Worm (Caenorhabditis elegans) whole organism, young adult: ENCODE results near the gene T21H3.1.

Source experiments
- B0019.2 ChIP-seq: fragments of 200-800 bp; sonication (Bioruptor generic); conservative IDR thresholded peaks from 2 replicates; pipeline ENCODE4 v1.3.6; 2022; ENCODE audit warnings: missing genetic modification reagents, missing genetic modification characterization, missing compliant biosample characterization
- B0035.1 ChIP-seq: sonication (generic microtip); optimal IDR thresholded peaks from 2 replicates; lab custom pipeline; 2016; ENCODE audit warnings: missing genetic modification characterization, mild to moderate bottlenecking, missing compliant biosample characterization, missing genotype, missing genetic modification reagents
- C06A6.2 ChIP-seq: fragments of 200-800 bp; sonication (Bioruptor generic); conservative IDR thresholded peaks from 2 replicates; pipeline ENCODE4 v1.3.6; 2022; ENCODE audit warnings: missing genetic modification characterization, missing compliant biosample characterization
- D2030.7 ChIP-seq: fragments of 200-800 bp; sonication (Bioruptor generic); IDR thresholded peaks from 2 replicates; pipeline ENCODE4 v1.3.6; 2022; ENCODE audit warnings: missing genetic modification reagents, missing genetic modification characterization, missing compliant biosample characterization
- F23B12.7 ChIP-seq: sonication (generic microtip); optimal IDR thresholded peaks from 2 replicates; lab custom pipeline; 2017; ENCODE audit warnings: missing genetic modification characterization, mild to moderate bottlenecking, missing compliant biosample characterization, antibody characterized with exemption, moderate library complexity; ENCODE audit not compliant: insufficient read depth
- F33H1.4 ChIP-seq: fragments of 200-800 bp; sonication (Bioruptor generic); IDR thresholded peaks from 2 replicates; pipeline ENCODE4 v1.3.6; 2022; ENCODE audit warnings: missing genetic modification reagents, missing genetic modification characterization, missing compliant biosample characterization
- F37B4.10 ChIP-seq: fragments of 200-800 bp; sonication (Bioruptor generic); IDR thresholded peaks from 2 replicates; pipeline ENCODE4 v1.3.6; 2022; ENCODE audit warnings: missing genetic modification characterization, missing compliant biosample characterization
- F52B5.7 ChIP-seq: sonication (generic microtip); optimal IDR thresholded peaks from 2 replicates; lab custom pipeline; 2016; ENCODE audit warnings: mild to moderate bottlenecking, missing genetic modification characterization, missing compliant biosample characterization
- T07F8.4 ChIP-seq: sonication (generic microtip); optimal IDR thresholded peaks from 2 replicates; lab custom pipeline; 2016; ENCODE audit warnings: mild to moderate bottlenecking, missing genetic modification characterization, moderate library complexity, missing compliant biosample characterization
- Y56A3A.18 ChIP-seq: fragments of 200-800 bp; sonication (Bioruptor generic); IDR thresholded peaks from 2 replicates; pipeline ENCODE4 v1.3.6; 2022; ENCODE audit warnings: missing genetic modification reagents, missing genetic modification characterization, missing compliant biosample characterization
- athp-1 ChIP-seq: sonication (generic microtip); optimal IDR thresholded peaks from 2 replicates; lab custom pipeline; 2017; ENCODE audit warnings: mild to moderate bottlenecking, missing genetic modification characterization, missing compliant biosample characterization
- ccch-3 ChIP-seq: fragments of 200-800 bp; sonication (Bioruptor generic); optimal IDR thresholded peaks from 2 replicates; lab custom pipeline; 2018; ENCODE audit warnings: mild to moderate bottlenecking, missing genetic modification characterization, missing compliant biosample characterization
- cebp-2 ChIP-seq: fragments of 200-800 bp; sonication (Bioruptor generic); IDR thresholded peaks from 2 replicates; pipeline ENCODE4 v1.3.6; 2022; ENCODE audit warnings: missing genetic modification characterization, missing compliant biosample characterization
- ceh-100 ChIP-seq: fragments of 200-800 bp; sonication (Bioruptor generic); IDR thresholded peaks from 2 replicates; pipeline ENCODE4 v1.3.6; 2022; ENCODE audit warnings: missing genetic modification reagents, missing genetic modification characterization, missing compliant biosample characterization
- chd-7 ChIP-seq: sonication (generic microtip); optimal IDR thresholded peaks from 2 replicates; lab custom pipeline; 2016; ENCODE audit warnings: mild to moderate bottlenecking, missing genetic modification characterization, moderate library complexity, missing compliant biosample characterization
- dox-1 ChIP-seq: fragments of 200-800 bp; sonication (Bioruptor generic); IDR thresholded peaks from 2 replicates; pipeline ENCODE4 v1.3.6; 2022; ENCODE audit warnings: missing genetic modification reagents, missing genetic modification characterization, missing compliant biosample characterization
- dpl-1 ChIP-seq: fragments of 150-350 bp; optimal IDR thresholded peaks from 2 replicates; lab custom pipeline; 2014; ENCODE audit warnings: missing biosample characterization, missing genetic modification reagents, missing genetic modification characterization
- egrh-3 ChIP-seq: fragments of 200-800 bp; sonication (Bioruptor generic); IDR thresholded peaks from 2 replicates; pipeline ENCODE4 v1.3.6; 2022; ENCODE audit warnings: missing genetic modification reagents, missing genetic modification characterization, missing compliant biosample characterization
- ekl-4 ChIP-seq: fragments of 200-800 bp; sonication (Bioruptor generic); IDR thresholded peaks from 2 replicates; pipeline ENCODE4 v1.3.6; 2022; ENCODE audit warnings: missing genetic modification reagents, missing genetic modification characterization, missing compliant biosample characterization
- ets-4 ChIP-seq: fragments of 200-800 bp; sonication (Bioruptor generic); optimal IDR thresholded peaks from 2 replicates; lab custom pipeline; 2018; ENCODE audit warnings: mild to moderate bottlenecking, missing genetic modification characterization, missing compliant biosample characterization
- gei-17 ChIP-seq: fragments of 200-800 bp; sonication (Bioruptor generic); optimal IDR thresholded peaks from 2 replicates; lab custom pipeline; 2018; ENCODE audit warnings: mild to moderate bottlenecking, missing genetic modification characterization, missing compliant biosample characterization
- hmg-1.2 ChIP-seq: fragments of 200-800 bp; sonication (Bioruptor generic); IDR thresholded peaks from 2 replicates; pipeline ENCODE4 v1.3.6; 2022; ENCODE audit warnings: missing genetic modification reagents, missing genetic modification characterization, missing compliant biosample characterization
- hsf-1 ChIP-seq: fragments of 200-800 bp; sonication (Bioruptor generic); IDR thresholded peaks from 2 replicates; pipeline ENCODE4 v1.3.6; 2022; ENCODE audit warnings: missing genetic modification reagents, missing genetic modification characterization, missing compliant biosample characterization
- let-526 ChIP-seq: fragments of 200-800 bp; sonication (Bioruptor generic); IDR thresholded peaks from 2 replicates; pipeline ENCODE4 v1.3.6; 2022; ENCODE audit warnings: missing genetic modification reagents, missing genetic modification characterization, missing compliant biosample characterization
- let-607 ChIP-seq, 2 experiments: fragments of 200-800 bp in 1 of 2; sonication (Bioruptor generic) in 1 of 2; sonication (generic microtip) in 1 of 2; optimal IDR thresholded peaks; 2 replicates each; lab custom pipeline; 2016 to 2018; ENCODE audit warnings: mild to moderate bottlenecking in 2 of 2, missing compliant biosample characterization in 2 of 2, missing genetic modification characterization in 2 of 2, moderate library complexity in 2 of 2, missing genotype in 1 of 2
- lin-26 ChIP-seq: fragments of 200-800 bp; sonication (Bioruptor generic); IDR thresholded peaks from 2 replicates; pipeline ENCODE4 v1.3.6; 2022; ENCODE audit warnings: missing genetic modification reagents, missing genetic modification characterization, missing compliant biosample characterization
- lin-40 ChIP-seq: sonication (generic microtip); optimal IDR thresholded peaks from 2 replicates; lab custom pipeline; 2016; ENCODE audit warnings: missing genetic modification characterization, mild to moderate bottlenecking, missing compliant biosample characterization, missing genotype, missing genetic modification reagents
- lir-1 ChIP-seq: fragments of 200-800 bp; sonication (Bioruptor generic); conservative IDR thresholded peaks from 2 replicates; pipeline ENCODE4 v1.3.6; 2022; ENCODE audit warnings: missing genetic modification reagents, missing genetic modification characterization, missing compliant biosample characterization
- madf-6 ChIP-seq: fragments of 200-800 bp; sonication (Bioruptor generic); IDR thresholded peaks from 2 replicates; pipeline ENCODE4 v1.3.6; 2022; ENCODE audit warnings: missing genetic modification reagents, missing genetic modification characterization, missing compliant biosample characterization
- mcd-1 ChIP-seq: fragments of 200-800 bp; sonication (Bioruptor generic); IDR thresholded peaks from 2 replicates; pipeline ENCODE4 v1.3.6; 2022; ENCODE audit warnings: missing genetic modification reagents, missing genetic modification characterization, missing compliant biosample characterization
- mel-28 ChIP-seq: sonication (generic microtip); optimal IDR thresholded peaks from 2 replicates; lab custom pipeline; 2016; ENCODE audit warnings: borderline replicate concordance, mild to moderate bottlenecking, missing genetic modification characterization, missing compliant biosample characterization
- mes-4 ChIP-seq: sonication (generic microtip); optimal IDR thresholded peaks from 2 replicates; lab custom pipeline; 2016; ENCODE audit warnings: missing genotype, missing genetic modification characterization, missing compliant biosample characterization
- nfya-2 ChIP-seq: fragments of 200-800 bp; sonication (Bioruptor generic); IDR thresholded peaks from 2 replicates; pipeline ENCODE4 v1.3.6; 2022; ENCODE audit warnings: missing genetic modification reagents, missing genetic modification characterization, missing compliant biosample characterization
- nfyb-1 ChIP-seq: fragments of 200-800 bp; sonication (Bioruptor generic); IDR thresholded peaks from 2 replicates; pipeline ENCODE4 v1.3.6; 2022; ENCODE audit warnings: missing genetic modification reagents, missing genetic modification characterization, missing compliant biosample characterization
- nhr-120 ChIP-seq: fragments of 200-800 bp; sonication (Bioruptor generic); IDR thresholded peaks from 2 replicates; pipeline ENCODE4 v1.3.6; 2022; ENCODE audit warnings: missing genetic modification characterization, missing compliant biosample characterization
- pbrm-1 ChIP-seq: fragments of 200-800 bp; sonication (Bioruptor generic); IDR thresholded peaks from 2 replicates; pipeline ENCODE4 v1.3.6; 2022; ENCODE audit warnings: missing genetic modification reagents, missing genetic modification characterization, missing compliant biosample characterization
- pha-4 ChIP-seq: fragments of 150-350 bp; sonication (generic microtip); optimal IDR thresholded peaks from 2 replicates; lab custom pipeline; 2014; ENCODE audit warnings: missing biosample characterization, missing genetic modification reagents, missing genetic modification characterization
- rcor-1 ChIP-seq: fragments of 200-800 bp; sonication (Bioruptor generic); IDR thresholded peaks from 2 replicates; pipeline ENCODE4 v1.3.6; 2022; ENCODE audit warnings: missing genetic modification reagents, missing genetic modification characterization, missing compliant biosample characterization
- repo-1 ChIP-seq: sonication (generic microtip); optimal IDR thresholded peaks from 2 replicates; lab custom pipeline; 2017; ENCODE audit warnings: mild to moderate bottlenecking, missing genetic modification characterization, missing compliant biosample characterization
- rpc-1 ChIP-seq, 2 experiments: fragments of 150-350 bp in 1 of 2; sonication (generic microtip) in 1 of 2; optimal IDR thresholded peaks; 2 replicates each; lab custom pipeline; 2014 to 2018; ENCODE audit warnings: missing biosample characterization in 1 of 2, missing genetic modification characterization in 1 of 2, missing genetic modification reagents in 1 of 2, missing genotype in 1 of 2
- snpc-1.1 ChIP-seq: sonication (generic microtip); optimal IDR thresholded peaks from 2 replicates; lab custom pipeline; 2017; ENCODE audit warnings: missing genetic modification characterization, mild to moderate bottlenecking, missing compliant biosample characterization, antibody characterized with exemption, moderate library complexity, missing genotype, missing genetic modification reagents; ENCODE audit not compliant: insufficient read depth
- snpc-1.3 ChIP-seq: sonication (generic microtip); optimal IDR thresholded peaks from 2 replicates; lab custom pipeline; 2017; ENCODE audit warnings: missing genetic modification characterization, mild to moderate bottlenecking, missing compliant biosample characterization, antibody characterized with exemption, moderate library complexity, missing genotype, missing genetic modification reagents; ENCODE audit not compliant: insufficient read depth
- snpc-4 ChIP-seq, 5 experiments: fragments of 150-350 bp in 1 of 5; sonication (generic microtip) in 4 of 5; optimal IDR thresholded peaks; 2 replicates each; lab custom pipeline; 2014 to 2018; ENCODE audit warnings: missing genetic modification characterization in 5 of 5, missing biosample characterization in 3 of 5, antibody characterized with exemption in 2 of 5, mild to moderate bottlenecking in 2 of 5, missing compliant biosample characterization in 2 of 5, missing genotype in 2 of 5, moderate library complexity in 2 of 5, missing genetic modification reagents in 1 of 5
- unc-130 ChIP-seq: sonication (generic microtip); optimal IDR thresholded peaks from 2 replicates; lab custom pipeline; 2016; ENCODE audit warnings: missing genetic modification reagents, missing genetic modification characterization, missing compliant biosample characterization
- xnd-1 ChIP-seq: sonication (generic microtip); optimal IDR thresholded peaks from 2 replicates; lab custom pipeline; 2016; ENCODE audit warnings: missing genotype, missing genetic modification reagents, missing genetic modification characterization, missing compliant biosample characterization
- ztf-26 ChIP-seq: sonication (generic microtip); optimal IDR thresholded peaks from 2 replicates; lab custom pipeline; 2017; ENCODE audit warnings: missing genetic modification characterization, missing compliant biosample characterization
- ztf-6 ChIP-seq: fragments of 200-800 bp; sonication (Bioruptor generic); IDR thresholded peaks from 2 replicates; pipeline ENCODE4 v1.3.6; 2022; ENCODE audit warnings: missing genetic modification reagents, missing genetic modification characterization, missing compliant biosample characterization

Gene T21H3.1

ce11 chrV:1152736-1153135 is 23.8 kb upstream of the T21H3.1 start (continued):
- TF ChIP-seq snpc-4 (GFP tag; optimal IDR thresholded peaks at IDR 0.05; lab: Kevin White, UChicago) = no peak
- TF ChIP-seq snpc-4 (tag; optimal IDR thresholded peaks at IDR 0.05; lab: Kevin White, UChicago) = peak in 2 of 4 experiments; percentile 28 to 48
- peak; percentile 36 for TF ChIP-seq dox-1 (GFP tag; lab: Robert Waterston, UW)
- TF ChIP-seq Y56A3A.18 (GFP tag; lab: Robert Waterston, UW) = no peak
- TF ChIP-seq gei-17 (GFP tag; lab: Kevin White, UChicago) = no peak
- no peak for TF ChIP-seq cebp-2
- peak; percentile 43 for TF ChIP-seq unc-130 (GFP tag; lab: Kevin White, UChicago)
- no peak for TF ChIP-seq rpc-1 (optimal IDR thresholded peaks at IDR 0.05; lab: Kevin White, UChicago)
- no peak for TF ChIP-seq rpc-1 (tag; optimal IDR thresholded peaks at IDR 0.05; lab: Kevin White, UChicago)
- no peak for TF ChIP-seq nhr-120 (GFP tag; lab: Robert Waterston, UW)
- TF ChIP-seq mel-28 = no peak
- TF ChIP-seq lin-26 (GFP tag; lab: Robert Waterston, UW) = no peak
- no peak for TF ChIP-seq lir-1 (GFP tag; lab: Robert Waterston, UW)
- no peak for TF ChIP-seq ets-4
- peak; percentile 71 for TF ChIP-seq hsf-1 (GFP tag; lab: Robert Waterston, UW)
- TF ChIP-seq mes-4 (tag; lab: Kevin White, UChicago) = no peak
- no peak for TF ChIP-seq ztf-26
- TF ChIP-seq chd-7 = no peak
- no peak for TF ChIP-seq C06A6.2
- no peak for TF ChIP-seq F37B4.10
- no peak for TF ChIP-seq nfya-2
- no peak for TF ChIP-seq ccch-3 (GFP tag; lab: Kevin White, UChicago)
- peak; percentile 37; the same call in 1 of the 2 replicates for TF ChIP-seq hmg-1.2
- TF ChIP-seq repo-1 (tag; lab: Kevin White, UChicago) = no peak
- no peak for TF ChIP-seq let-607 (tag; optimal IDR thresholded peaks at IDR 0.05; lab: Kevin White, UChicago)
- no peak for TF ChIP-seq pha-4
- 0 out of 2 replicates have a peak, but pooled peaks have one; percentile 17 for TF ChIP-seq nfyb-1 (GFP tag; lab: Robert Waterston, UW)
- TF ChIP-seq madf-6 (GFP tag; lab: Robert Waterston, UW) = peak; percentile 96
- no peak for TF ChIP-seq T07F8.4
- peak; percentile 92 for TF ChIP-seq xnd-1 (tag; lab: Kevin White, UChicago)
- TF ChIP-seq lin-40 (tag; lab: Kevin White, UChicago) = no peak
- TF ChIP-seq rcor-1 = peak; percentile 40; the same call in 1 of the 2 replicates
- 0 out of 2 replicates have a peak, but pooled peaks have one; percentile 48 for TF ChIP-seq ekl-4
- TF ChIP-seq B0019.2 = peak; percentile 46; the same call in 1 of the 2 replicates
- no peak for TF ChIP-seq F52B5.7 (tag; lab: Kevin White, UChicago)
- TF ChIP-seq ztf-6 (GFP tag; lab: Robert Waterston, UW) = no peak
- TF ChIP-seq B0035.1 = no peak
- TF ChIP-seq F33H1.4 = peak; percentile 95
- TF ChIP-seq pbrm-1 (GFP tag; lab: Robert Waterston, UW) = 0 out of 2 replicates have a peak, but pooled peaks have one; percentile 26
- peak; percentile 93 for TF ChIP-seq D2030.7 (GFP tag; lab: Robert Waterston, UW)
- TF ChIP-seq snpc-1.1 (tag; lab: Kevin White, UChicago) = peak; percentile 34
- no peak for TF ChIP-seq let-526
- peak; percentile 63 for TF ChIP-seq dpl-1 (GFP tag; lab: Kevin White, UChicago)
- TF ChIP-seq snpc-1.3 (tag; lab: Kevin White, UChicago) = peak; percentile 15
- TF ChIP-seq mcd-1 (GFP tag; lab: Robert Waterston, UW) = peak; percentile 57; the same call in 1 of the 2 replicates
- no peak for TF ChIP-seq athp-1 (tag; lab: Kevin White, UChicago)
- TF ChIP-seq F23B12.7 (tag; lab: Kevin White, UChicago) = no peak
- TF ChIP-seq ceh-100 (GFP tag; lab: Robert Waterston, UW) = no peak
- no peak for TF ChIP-seq egrh-3 (GFP tag; lab: Robert Waterston, UW)
